Worm (Caenorhabditis elegans) whole organism, L2 larva: ENCODE results near the gene rps-30.

Experiments
- R02D3.7 ChIP-seq: fragments of 150-350 bp; optimal IDR thresholded peaks from 2 replicates; lab custom pipeline; 2014; ENCODE audit warnings: missing biosample characterization, missing genetic modification characterization
- elt-1 ChIP-seq: fragments of 150-350 bp; optimal IDR thresholded peaks from 2 replicates; lab custom pipeline; 2014; ENCODE audit warnings: missing biosample characterization, missing genetic modification characterization
- fos-1 ChIP-seq: fragments of 150-350 bp; optimal IDR thresholded peaks from 2 replicates; lab custom pipeline; 2014; ENCODE audit warnings: missing biosample characterization, missing genetic modification characterization

- TF ChIP-seq fos-1 (tag; lab: Kevin White, UChicago) (peak; percentile 73), elt-1 (no peak), R02D3.7 (tag; lab: Kevin White, UChicago) (peak; percentile 59)
Measured at ce11 chrV:7776029-7776628, at the start of gene rps-30, which contains the start of gene rpl-39.
